Fruit fly (Drosophila melanogaster): ENCODE measurements around the gene nanos.

dm6 chr3R:19176700-19177099, 19.7 kb downstream of the nanos start, which contains the start of gene CG14282:
- TF ChIP-seq usp (GFP tag; optimal IDR thresholded peaks at IDR 0.05), result no peak
- TF ChIP-seq h (GFP tag; optimal IDR thresholded peaks at IDR 0.05), result no peak
- no peak for TF ChIP-seq Hr78 (GFP tag; optimal IDR thresholded peaks at IDR 0.05)
- no peak for TF ChIP-seq br (GFP tag; optimal IDR thresholded peaks at IDR 0.05)
- TF ChIP-seq fru (GFP tag; optimal IDR thresholded peaks at IDR 0.05), result no peak
- no peak for TF ChIP-seq pan (optimal IDR thresholded peaks at IDR 0.05)
- no peak for TF ChIP-seq Dfd (GFP tag; optimal IDR thresholded peaks at IDR 0.05)
- TF ChIP-seq HLH106 (tag; optimal IDR thresholded peaks at IDR 0.05), result no peak
- TF ChIP-seq tai (GFP tag; optimal IDR thresholded peaks at IDR 0.05), result no peak
